Worm (Caenorhabditis elegans) whole organism, young adult: ENCODE measurements around the gene fbxa-10.
A peak's percentile ranks its signal among the peaks of the same experiment; 100 is the strongest.

Experiments used
- B0261.1 ChIP-seq: sonication (generic microtip); optimal IDR thresholded peaks from 2 replicates; lab custom pipeline; 2016; ENCODE audit warnings: mild to moderate bottlenecking, missing genetic modification characterization, moderate library complexity, missing compliant biosample characterization
- Y56A3A.18 ChIP-seq: fragments of 200-800 bp; sonication (Bioruptor generic); IDR thresholded peaks from 2 replicates; pipeline ENCODE4 v1.3.6; 2022; ENCODE audit warnings: missing genetic modification reagents, missing genetic modification characterization, missing compliant biosample characterization
- ZK185.1 ChIP-seq: sonication (generic microtip); optimal IDR thresholded peaks from 2 replicates; lab custom pipeline; 2016; ENCODE audit warnings: mild to moderate bottlenecking, missing genetic modification characterization, missing compliant biosample characterization; ENCODE audit not compliant: poor library complexity, severe bottlenecking
- athp-1 ChIP-seq: sonication (generic microtip); optimal IDR thresholded peaks from 2 replicates; lab custom pipeline; 2017; ENCODE audit warnings: mild to moderate bottlenecking, missing genetic modification characterization, missing compliant biosample characterization
- bed-1 ChIP-seq: fragments of 200-800 bp; sonication (Bioruptor generic); IDR thresholded peaks from 2 replicates; pipeline ENCODE4 v1.3.6; 2022; ENCODE audit warnings: missing genetic modification reagents, missing genetic modification characterization, missing compliant biosample characterization
- cebp-2 ChIP-seq: fragments of 200-800 bp; sonication (Bioruptor generic); IDR thresholded peaks from 2 replicates; pipeline ENCODE4 v1.3.6; 2022; ENCODE audit warnings: missing genetic modification characterization, missing compliant biosample characterization
- ceh-100 ChIP-seq: fragments of 200-800 bp; sonication (Bioruptor generic); IDR thresholded peaks from 2 replicates; pipeline ENCODE4 v1.3.6; 2022; ENCODE audit warnings: missing genetic modification reagents, missing genetic modification characterization, missing compliant biosample characterization
- ceh-40 ChIP-seq: fragments of 200-800 bp; sonication (Bioruptor generic); IDR thresholded peaks from 2 replicates; pipeline ENCODE4 v1.3.6; 2022; ENCODE audit warnings: missing genetic modification characterization, missing compliant biosample characterization
- ceh-58 ChIP-seq: fragments of 200-800 bp; sonication (Bioruptor generic); IDR thresholded peaks from 2 replicates; pipeline ENCODE4 v1.3.6; 2022; ENCODE audit warnings: missing genetic modification characterization, missing compliant biosample characterization
- ceh-79 ChIP-seq: sonication (generic microtip); optimal IDR thresholded peaks from 2 replicates; lab custom pipeline; 2017; ENCODE audit warnings: mild to moderate bottlenecking, missing genetic modification characterization, missing compliant biosample characterization
- dox-1 ChIP-seq: fragments of 200-800 bp; sonication (Bioruptor generic); IDR thresholded peaks from 2 replicates; pipeline ENCODE4 v1.3.6; 2022; ENCODE audit warnings: missing genetic modification reagents, missing genetic modification characterization, missing compliant biosample characterization
- dpl-1 ChIP-seq: fragments of 150-350 bp; optimal IDR thresholded peaks from 2 replicates; lab custom pipeline; 2014; ENCODE audit warnings: missing biosample characterization, missing genetic modification reagents, missing genetic modification characterization
- egrh-3 ChIP-seq: fragments of 200-800 bp; sonication (Bioruptor generic); IDR thresholded peaks from 2 replicates; pipeline ENCODE4 v1.3.6; 2022; ENCODE audit warnings: missing genetic modification reagents, missing genetic modification characterization, missing compliant biosample characterization
- ets-4 ChIP-seq: fragments of 200-800 bp; sonication (Bioruptor generic); optimal IDR thresholded peaks from 2 replicates; lab custom pipeline; 2018; ENCODE audit warnings: mild to moderate bottlenecking, missing genetic modification characterization, missing compliant biosample characterization
- fkh-3 ChIP-seq: sonication (generic microtip); optimal IDR thresholded peaks from 2 replicates; lab custom pipeline; 2016; ENCODE audit warnings: mild to moderate bottlenecking, missing genetic modification characterization, missing compliant biosample characterization
- gei-17 ChIP-seq: fragments of 200-800 bp; sonication (Bioruptor generic); optimal IDR thresholded peaks from 2 replicates; lab custom pipeline; 2018; ENCODE audit warnings: mild to moderate bottlenecking, missing genetic modification characterization, missing compliant biosample characterization
- hmg-1.2 ChIP-seq: fragments of 200-800 bp; sonication (Bioruptor generic); IDR thresholded peaks from 2 replicates; pipeline ENCODE4 v1.3.6; 2022; ENCODE audit warnings: missing genetic modification reagents, missing genetic modification characterization, missing compliant biosample characterization
- lin-35 ChIP-seq, 3 experiments: fragments of 150-350 bp in 2 of 3; sonication (generic microtip) in 1 of 3; optimal IDR thresholded peaks; 2 replicates each; lab custom pipeline; 2014 to 2018; ENCODE audit warnings: missing biosample characterization in 3 of 3, missing genetic modification characterization in 3 of 3, missing genetic modification reagents in 3 of 3
- lin-40 ChIP-seq: sonication (generic microtip); optimal IDR thresholded peaks from 2 replicates; lab custom pipeline; 2016; ENCODE audit warnings: missing genetic modification characterization, mild to moderate bottlenecking, missing compliant biosample characterization, missing genotype, missing genetic modification reagents
- madf-3 ChIP-seq: fragments of 200-800 bp; sonication (Bioruptor generic); IDR thresholded peaks from 2 replicates; pipeline ENCODE4 v1.3.6; 2022; ENCODE audit warnings: missing genetic modification reagents, missing genetic modification characterization, missing compliant biosample characterization
- mel-28 ChIP-seq: sonication (generic microtip); optimal IDR thresholded peaks from 2 replicates; lab custom pipeline; 2016; ENCODE audit warnings: borderline replicate concordance, mild to moderate bottlenecking, missing genetic modification characterization, missing compliant biosample characterization
- mxl-1 ChIP-seq: sonication (generic microtip); optimal IDR thresholded peaks from 2 replicates; lab custom pipeline; 2016; ENCODE audit warnings: missing genetic modification characterization, missing compliant biosample characterization
- nfyb-1 ChIP-seq: fragments of 200-800 bp; sonication (Bioruptor generic); IDR thresholded peaks from 2 replicates; pipeline ENCODE4 v1.3.6; 2022; ENCODE audit warnings: missing genetic modification reagents, missing genetic modification characterization, missing compliant biosample characterization
- nhr-80 ChIP-seq: sonication (generic microtip); optimal IDR thresholded peaks from 2 replicates; lab custom pipeline; 2016; ENCODE audit warnings: missing genetic modification characterization, missing compliant biosample characterization
- pbrm-1 ChIP-seq: fragments of 200-800 bp; sonication (Bioruptor generic); IDR thresholded peaks from 2 replicates; pipeline ENCODE4 v1.3.6; 2022; ENCODE audit warnings: missing genetic modification reagents, missing genetic modification characterization, missing compliant biosample characterization
- rpc-1 ChIP-seq, 2 experiments: fragments of 150-350 bp in 1 of 2; sonication (generic microtip) in 1 of 2; optimal IDR thresholded peaks; 2 replicates each; lab custom pipeline; 2014 to 2018; ENCODE audit warnings: missing biosample characterization in 1 of 2, missing genetic modification characterization in 1 of 2, missing genetic modification reagents in 1 of 2, missing genotype in 1 of 2
- snpc-1.1 ChIP-seq: sonication (generic microtip); optimal IDR thresholded peaks from 2 replicates; lab custom pipeline; 2017; ENCODE audit warnings: missing genetic modification characterization, mild to moderate bottlenecking, missing compliant biosample characterization, antibody characterized with exemption, moderate library complexity, missing genotype, missing genetic modification reagents; ENCODE audit not compliant: insufficient read depth
- snpc-4 ChIP-seq, 5 experiments: fragments of 150-350 bp in 1 of 5; sonication (generic microtip) in 4 of 5; optimal IDR thresholded peaks; 2 replicates each; lab custom pipeline; 2014 to 2018; ENCODE audit warnings: missing genetic modification characterization in 5 of 5, missing biosample characterization in 3 of 5, antibody characterized with exemption in 2 of 5, mild to moderate bottlenecking in 2 of 5, missing compliant biosample characterization in 2 of 5, missing genotype in 2 of 5, moderate library complexity in 2 of 5, missing genetic modification reagents in 1 of 5
- tbp1 ChIP-seq: fragments of 200-800 bp; sonication (Bioruptor generic); optimal IDR thresholded peaks from 2 replicates; lab custom pipeline; 2018; ENCODE audit warnings: mild to moderate bottlenecking, missing genetic modification characterization, missing compliant biosample characterization
- tlf-1 ChIP-seq: fragments of 200-800 bp; sonication (Bioruptor generic); optimal IDR thresholded peaks from 2 replicates; lab custom pipeline; 2018; ENCODE audit warnings: mild to moderate bottlenecking, missing genetic modification characterization, missing compliant biosample characterization
- zfh-2 ChIP-seq: fragments of 200-800 bp; sonication (Bioruptor generic); conservative IDR thresholded peaks from 2 replicates; pipeline ENCODE4 v1.3.6; 2022; ENCODE audit warnings: missing genetic modification reagents, missing genetic modification characterization, missing compliant biosample characterization
- zim-3 ChIP-seq: sonication (generic microtip); optimal IDR thresholded peaks from 2 replicates; lab custom pipeline; 2017; ENCODE audit warnings: mild to moderate bottlenecking, missing genetic modification characterization, moderate library complexity, missing compliant biosample characterization
- ztf-6 ChIP-seq: fragments of 200-800 bp; sonication (Bioruptor generic); IDR thresholded peaks from 2 replicates; pipeline ENCODE4 v1.3.6; 2022; ENCODE audit warnings: missing genetic modification reagents, missing genetic modification characterization, missing compliant biosample characterization

Gene fbxa-10

ce11 chrIII:961948-962347, 9.8 kb downstream of the fbxa-10 start, which contains the start of gene fbxa-51:
fbxa-51 (plus strand) TSS chrIII:962269.
- TF ChIP-seq nhr-80 (peak; percentile 66), lin-35 (GFP tag; optimal IDR thresholded peaks at IDR 0.05; lab: Kevin White, UChicago) (no peak), hmg-1.2 (GFP tag; lab: Robert Waterston, UW) (peak; percentile 40; the same call in 1 of the 2 replicates)

DNA sequence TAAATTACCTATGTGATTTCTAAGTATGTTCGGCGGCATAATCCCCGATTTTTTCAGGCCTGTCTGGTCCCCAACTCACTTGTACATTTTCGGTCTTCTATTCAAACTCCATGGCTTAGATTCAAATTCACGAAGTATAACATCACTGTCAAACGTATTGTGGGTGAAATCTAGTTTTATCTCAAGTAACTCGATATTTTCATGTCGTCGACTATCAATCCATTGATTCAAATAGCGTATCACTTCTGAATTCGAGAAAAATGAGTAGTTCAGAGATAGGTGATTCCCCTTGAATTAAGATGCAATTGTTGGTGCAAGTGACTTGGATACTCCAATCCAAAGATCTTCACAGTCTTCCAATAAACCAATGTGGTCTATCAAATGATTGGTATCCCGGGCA, 12.4 kb downstream of the fbxa-10 start:
- TF ChIP-seq zfh-2 (GFP tag; lab: Robert Waterston, UW) (no peak), ceh-79 (tag; lab: Kevin White, UChicago) (no peak), mel-28 (tag; lab: Kevin White, UChicago) (no peak)

DNA sequence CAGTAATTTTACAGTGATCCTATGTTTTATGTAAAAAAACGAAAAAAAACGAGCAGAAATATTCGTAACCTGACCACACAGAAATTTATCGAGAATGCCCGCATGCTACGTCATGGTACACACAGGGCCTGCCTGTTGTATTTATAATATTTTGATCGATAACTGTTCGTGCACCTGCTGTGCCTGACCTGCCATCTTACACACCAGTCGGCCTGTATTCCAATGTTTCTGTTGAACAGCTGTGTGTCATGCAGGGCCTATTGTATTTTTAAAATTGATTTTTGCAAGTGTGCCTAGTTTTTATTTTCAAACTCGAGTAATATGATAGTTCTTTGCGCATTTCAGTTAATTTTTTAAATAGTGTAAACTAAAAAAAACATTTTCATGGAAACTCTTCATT, 14.1 kb downstream of the fbxa-10 start:
- TF ChIP-seq cebp-2 (GFP tag; lab: Robert Waterston, UW): no peak
- no peak for TF ChIP-seq ceh-40 (GFP tag; lab: Robert Waterston, UW)
- no peak for TF ChIP-seq ceh-58 (GFP tag; lab: Robert Waterston, UW)
- no peak for TF ChIP-seq ceh-100
- TF ChIP-seq zim-3 (tag; lab: Kevin White, UChicago): no peak
- TF ChIP-seq Y56A3A.18 (GFP tag; lab: Robert Waterston, UW): no peak
- no peak for TF ChIP-seq fkh-3 (tag; lab: Kevin White, UChicago)
- TF ChIP-seq athp-1 (tag; lab: Kevin White, UChicago): no peak
- no peak for TF ChIP-seq dpl-1
- no peak for TF ChIP-seq ZK185.1 (tag; lab: Kevin White, UChicago)
- TF ChIP-seq madf-3 (GFP tag; lab: Robert Waterston, UW): no peak

DNA sequence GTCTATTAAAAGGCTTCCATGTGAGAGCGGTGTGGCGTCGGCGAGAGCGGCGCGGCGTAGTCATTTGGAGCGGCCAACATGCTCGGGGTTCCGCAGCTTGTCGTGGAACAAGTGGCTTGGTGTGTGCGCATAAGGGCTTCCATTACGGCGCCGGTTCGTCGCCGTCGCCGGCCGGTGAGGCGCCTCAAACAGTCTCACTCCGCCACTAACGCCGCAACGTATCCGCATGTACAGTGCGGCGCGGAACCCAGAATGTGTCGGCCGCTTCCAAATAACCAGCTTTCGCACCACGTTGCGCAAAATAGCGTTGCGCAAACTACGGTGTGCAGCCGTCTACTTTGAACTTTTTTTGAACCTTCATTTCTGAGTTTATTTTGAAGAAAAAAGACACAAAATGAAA, 18.7 kb downstream of the fbxa-10 start:
- 0 out of 2 replicates have a peak, but pooled peaks have one; percentile 13 for TF ChIP-seq madf-3 (GFP tag; lab: Robert Waterston, UW)
- no peak for TF ChIP-seq snpc-4 (GFP tag; optimal IDR thresholded peaks at IDR 0.05; lab: Kevin White, UChicago)
- peak in 1 of 4 experiments; percentile 86 for TF ChIP-seq snpc-4 (tag; optimal IDR thresholded peaks at IDR 0.05; lab: Kevin White, UChicago)
- TF ChIP-seq egrh-3: peak; percentile 56; the same call in 1 of the 2 replicates
- peak; percentile 43 for TF ChIP-seq snpc-1.1
- TF ChIP-seq athp-1 (tag; lab: Kevin White, UChicago): no peak
- 0 out of 2 replicates have a peak, but pooled peaks have one; percentile 24 for TF ChIP-seq hmg-1.2 (GFP tag; lab: Robert Waterston, UW)
- TF ChIP-seq ztf-6: no peak
- TF ChIP-seq ets-4 (GFP tag; lab: Kevin White, UChicago): no peak
- TF ChIP-seq zfh-2 (GFP tag; lab: Robert Waterston, UW): peak; percentile 84
- no peak for TF ChIP-seq lin-40 (tag; lab: Kevin White, UChicago)
- no peak for TF ChIP-seq bed-1 (GFP tag; lab: Robert Waterston, UW)
- TF ChIP-seq pbrm-1 (GFP tag; lab: Robert Waterston, UW): 0 out of 2 replicates have a peak, but pooled peaks have one; percentile 18
- TF ChIP-seq, all 124 proteins: peak for 7

DNA sequence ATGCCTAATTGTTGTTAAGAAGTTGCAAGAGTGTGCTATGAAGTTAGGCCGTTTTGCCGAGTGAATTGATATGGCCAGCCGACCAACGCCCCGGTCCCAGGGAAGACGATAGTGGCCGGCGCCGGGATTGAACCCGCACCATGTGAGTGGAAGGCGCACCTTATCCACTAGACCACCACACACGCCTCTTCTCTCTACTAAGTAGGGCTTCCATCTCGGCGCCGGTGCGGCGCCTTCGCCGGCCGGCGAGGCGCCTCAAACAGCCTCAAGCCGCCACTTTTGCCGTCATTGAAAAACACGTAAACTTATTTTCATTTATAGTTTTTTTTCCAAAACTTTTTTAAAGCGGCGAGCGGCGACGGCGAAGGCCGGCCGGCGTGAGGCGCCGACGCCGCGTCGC, 26.7 kb downstream of the fbxa-10 start:
- TF ChIP-seq gei-17 (GFP tag; lab: Kevin White, UChicago) (no peak), nfyb-1 (GFP tag; lab: Robert Waterston, UW) (no peak), B0261.1 (tag; lab: Kevin White, UChicago) (peak; percentile 27), tlf-1 (GFP tag; lab: Kevin White, UChicago) (no peak), dox-1 (GFP tag; lab: Robert Waterston, UW) (peak; percentile 58), rpc-1 (optimal IDR thresholded peaks at IDR 0.05; lab: Kevin White, UChicago) (no peak), rpc-1 (tag; optimal IDR thresholded peaks at IDR 0.05; lab: Kevin White, UChicago) (peak; percentile 38), egrh-3 (peak; percentile 52; the same call in 1 of the 2 replicates), mxl-1 (tag; lab: Kevin White, UChicago) (no peak), tbp1 (GFP tag; lab: Kevin White, UChicago) (peak; percentile 53), zfh-2 (GFP tag; lab: Robert Waterston, UW) (peak; percentile 83)
